Fruit fly (Drosophila melanogaster): ENCODE results near the gene plh.
A peak's percentile ranks its signal among the peaks of the same experiment; 100 is the strongest.

The plh gene

dm6 chr3R:5022426-5022825 is 11.6 kb upstream of the plh start:
- TF ChIP-seq CG17802 (tag; optimal IDR thresholded peaks at IDR 0.05) (no peak), CG17361 (GFP tag; IDR thresholded peaks at IDR 0.05) (0 out of 3 replicates have a peak, but pooled peaks have one; percentile 16), CG2199 (GFP tag; IDR thresholded peaks at IDR 0.05) (no peak), chm (GFP tag; IDR thresholded peaks at IDR 0.05) (peak; percentile 29; the same call in 1 of the 2 replicates), h (optimal IDR thresholded peaks at IDR 0.05) (no peak), lov (optimal IDR thresholded peaks at IDR 0.05) (no peak), lov (GFP tag; IDR thresholded peaks at IDR 0.05) (0 out of 3 replicates have a peak, but pooled peaks have one; percentile 58), Nf-YA (GFP tag; IDR thresholded peaks at IDR 0.05) (0 out of 2 replicates have a peak, but pooled peaks have one; percentile 14), CG3407 (GFP tag; optimal IDR thresholded peaks at IDR 0.05) (no peak), CG7745 (tag; optimal IDR thresholded peaks at IDR 0.05) (no peak), E2f1 (GFP tag; IDR thresholded peaks at IDR 0.05) (0 out of 2 replicates have a peak, but pooled peaks have one; percentile 10), ems (GFP tag; optimal IDR thresholded peaks at IDR 0.05) (no peak), fd64A (GFP tag; optimal IDR thresholded peaks at IDR 0.05) (no peak), CG12071 (GFP tag; optimal IDR thresholded peaks at IDR 0.05) (peak; percentile 12), CG13296 (GFP tag; optimal IDR thresholded peaks at IDR 0.05) (no peak), Max (GFP tag; optimal IDR thresholded peaks at IDR 0.05) (no peak), Camta (GFP tag; optimal IDR thresholded peaks at IDR 0.05) (no peak), Rfx (GFP tag; IDR thresholded peaks at IDR 0.05) (peak; percentile 21; the same call in 1 of the 2 replicates), CG9797 (GFP tag; optimal IDR thresholded peaks at IDR 0.05) (no peak), CG15011 (GFP tag; optimal IDR thresholded peaks at IDR 0.05) (no peak), CG10366 (GFP tag; IDR thresholded peaks at IDR 0.05) (no peak), pita (GFP tag; optimal IDR thresholded peaks at IDR 0.05) (no peak), CG13624 (GFP tag; optimal IDR thresholded peaks at IDR 0.05) (no peak), CG34376 (GFP tag; optimal IDR thresholded peaks at IDR 0.05) (no peak), gcm (GFP tag; optimal IDR thresholded peaks at IDR 0.05) (no peak), disco-r (GFP tag; optimal IDR thresholded peaks at IDR 0.05) (no peak), Med (GFP tag) (peak; percentile 51)

- TF ChIP-seq CG17612 (GFP tag; IDR thresholded peaks at IDR 0.05) (no peak), ato (GFP tag; IDR thresholded peaks at IDR 0.05; ENCODE audit: partially characterized antibody) (no peak), sob (GFP tag; IDR thresholded peaks at IDR 0.05) (no peak), ssp (GFP tag; IDR thresholded peaks at IDR 0.05) (no peak), CG8359 (GFP tag; optimal IDR thresholded peaks at IDR 0.05; ENCODE audit: borderline replicate concordance) (no peak), CG43689 (GFP tag; IDR thresholded peaks at IDR 0.05) (no peak), CG10543 (GFP tag; optimal IDR thresholded peaks at IDR 0.05) (peak; percentile 13), Meics (GFP tag; optimal IDR thresholded peaks at IDR 0.05) (no peak), Sry-δ (GFP tag; optimal IDR thresholded peaks at IDR 0.05) (no peak), wek (GFP tag; optimal IDR thresholded peaks at IDR 0.05) (no peak), Neu2 (GFP tag; optimal IDR thresholded peaks at IDR 0.05; ENCODE audit: borderline replicate concordance) (no peak), CG1832 (GFP tag; optimal IDR thresholded peaks at IDR 0.05) (peak; percentile 74), CG8388 (GFP tag; optimal IDR thresholded peaks at IDR 0.05) (no peak), jigr1 (GFP tag; IDR thresholded peaks at IDR 0.05) (no peak), Hr78 (GFP tag; optimal IDR thresholded peaks at IDR 0.05) (peak in 1 of 2 experiments; percentile 43), gcm2 (GFP tag; optimal IDR thresholded peaks at IDR 0.05) (no peak), CG14050 (GFP tag; IDR thresholded peaks at IDR 0.05) (no peak), CG16815 (GFP tag; optimal IDR thresholded peaks at IDR 0.05) (no peak), Poxn (GFP tag; IDR thresholded peaks at IDR 0.05) (no peak), abd-A (tag; optimal IDR thresholded peaks at IDR 0.05) (peak; percentile 85), eyg (GFP tag; optimal IDR thresholded peaks at IDR 0.05) (no peak), bsh (GFP tag; optimal IDR thresholded peaks at IDR 0.05) (no peak), Spps (tag; optimal IDR thresholded peaks at IDR 0.05) (no peak), CG16863 (GFP tag; optimal IDR thresholded peaks at IDR 0.05) (no peak), CG13775 (GFP tag; optimal IDR thresholded peaks at IDR 0.05) (no peak)
These were observed 10.7 kb upstream of the plh start for dm6 chr3R:5021431-5021999.
